Worm (Caenorhabditis elegans) whole organism, L4 larva: ENCODE data around the gene srx-13.

Experiments
- D1046.2 ChIP-seq: fragments of 200-800 bp; sonication (Bioruptor generic); IDR thresholded peaks from 2 replicates; pipeline ENCODE4 v1.3.6; 2022; ENCODE audit warnings: missing genetic modification characterization, missing compliant biosample characterization
- F26F4.8 ChIP-seq: fragments of 200-800 bp; sonication (Bioruptor generic); conservative IDR thresholded peaks from 2 replicates; pipeline ENCODE4 v1.3.6; 2022; ENCODE audit warnings: missing genetic modification characterization, missing compliant biosample characterization
- F37D6.2 ChIP-seq: sonication (generic microtip); optimal IDR thresholded peaks from 2 replicates; lab custom pipeline; 2016; ENCODE audit warnings: mild to moderate bottlenecking, missing genetic modification characterization, missing compliant biosample characterization
- F49E8.2 ChIP-seq: sonication (generic microtip); optimal IDR thresholded peaks from 2 replicates; lab custom pipeline; 2016; ENCODE audit warnings: missing compliant biosample characterization, mild to moderate bottlenecking, missing genetic modification characterization, borderline replicate concordance
- Y48G9A.11 ChIP-seq: fragments of 200-800 bp; sonication (Bioruptor generic); IDR thresholded peaks from 2 replicates; pipeline ENCODE4 v1.3.6; 2022; ENCODE audit warnings: missing genetic modification reagents, missing genetic modification characterization, missing compliant biosample characterization
- Y5F2A.4 ChIP-seq: fragments of 200-800 bp; sonication (Bioruptor generic); optimal IDR thresholded peaks from 2 replicates; lab custom pipeline; 2018; ENCODE audit warnings: mild to moderate bottlenecking, missing genetic modification characterization, missing compliant biosample characterization
- ZK546.5 ChIP-seq, 2 experiments: sonication (generic microtip); optimal IDR thresholded peaks; 2 replicates each; lab custom pipeline; 2017; ENCODE audit warnings: missing biosample characterization in 2 of 2, missing genetic modification characterization in 2 of 2
- cey-2 ChIP-seq: sonication (generic microtip); optimal IDR thresholded peaks from 3 replicates; lab custom pipeline; 2017; ENCODE audit warnings: missing genetic modification characterization, mild to moderate bottlenecking, missing compliant biosample characterization, antibody characterized with exemption, borderline replicate concordance; ENCODE audit not compliant: insufficient read depth
- daf-19 ChIP-seq: fragments of 200-800 bp; sonication (Bioruptor generic); conservative IDR thresholded peaks from 2 replicates; pipeline ENCODE4 v1.3.6; 2022; ENCODE audit warnings: missing genetic modification characterization, missing compliant biosample characterization
- daf-8 ChIP-seq: fragments of 200-800 bp; sonication (Bioruptor generic); IDR thresholded peaks from 2 replicates; pipeline ENCODE4 v1.3.6; 2022; ENCODE audit warnings: missing genetic modification characterization, missing compliant biosample characterization
- egl-43 ChIP-seq: fragments of 200-800 bp; sonication (Bioruptor generic); IDR thresholded peaks from 2 replicates; pipeline ENCODE4 v1.3.6; 2022; ENCODE audit warnings: missing genetic modification reagents, missing genetic modification characterization, missing compliant biosample characterization
- fkh-10 ChIP-seq: fragments of 150-350 bp; optimal IDR thresholded peaks from 2 replicates; lab custom pipeline; 2014; ENCODE audit warnings: missing biosample characterization, missing genetic modification reagents, missing genetic modification characterization
- gei-8 ChIP-seq: fragments of 200-800 bp; sonication (Bioruptor generic); optimal IDR thresholded peaks from 2 replicates; lab custom pipeline; 2018; ENCODE audit warnings: mild to moderate bottlenecking, missing genetic modification characterization, missing compliant biosample characterization
- hif-1 ChIP-seq, 2 experiments: sonication (generic microtip); optimal IDR thresholded peaks; 2 replicates each; lab custom pipeline; 2016 to 2017; ENCODE audit warnings: missing compliant biosample characterization in 2 of 2, missing genetic modification characterization in 2 of 2, missing genetic modification reagents in 2 of 2, missing genotype in 2 of 2, mild to moderate bottlenecking in 1 of 2
- hlh-30 ChIP-seq: sonication (generic microtip); optimal IDR thresholded peaks from 2 replicates; lab custom pipeline; 2017; ENCODE audit warnings: antibody characterized with exemption, mild to moderate bottlenecking, missing genetic modification characterization, missing compliant biosample characterization; ENCODE audit not compliant: insufficient read depth
- jun-1 ChIP-seq: fragments of 150-350 bp; optimal IDR thresholded peaks from 2 replicates; lab custom pipeline; 2014; ENCODE audit warnings: missing biosample characterization, missing genetic modification reagents, missing genetic modification characterization
- lin-29 ChIP-seq: fragments of 200-800 bp; sonication (Bioruptor generic); IDR thresholded peaks from 2 replicates; pipeline ENCODE4 v1.3.6; 2022; ENCODE audit warnings: missing genetic modification reagents, missing genetic modification characterization, missing compliant biosample characterization
- mep-1 ChIP-seq: fragments of 150-350 bp; sonication (generic microtip); optimal IDR thresholded peaks from 3 replicates; lab custom pipeline; 2014; ENCODE audit warnings: missing biosample characterization, missing genetic modification characterization
- mes-2 ChIP-seq: sonication (generic microtip); optimal IDR thresholded peaks from 2 replicates; lab custom pipeline; 2016; ENCODE audit warnings: missing genotype, mild to moderate bottlenecking, missing genetic modification characterization, missing compliant biosample characterization; ENCODE audit not compliant: poor library complexity, severe bottlenecking
- mxl-2 ChIP-seq: fragments of 200-800 bp; sonication (Bioruptor generic); conservative IDR thresholded peaks from 2 replicates; pipeline ENCODE4 v1.3.6; 2022; ENCODE audit warnings: missing genetic modification reagents, missing genetic modification characterization, missing compliant biosample characterization
- nhr-10 ChIP-seq: fragments of 150-350 bp; optimal IDR thresholded peaks from 2 replicates; lab custom pipeline; 2014; ENCODE audit warnings: missing biosample characterization, missing genetic modification characterization
- nhr-11 ChIP-seq: fragments of 150-350 bp; optimal IDR thresholded peaks from 2 replicates; lab custom pipeline; 2014; ENCODE audit warnings: missing biosample characterization, missing genetic modification characterization
- nhr-41 ChIP-seq: fragments of 200-800 bp; sonication (Bioruptor generic); IDR thresholded peaks from 2 replicates; pipeline ENCODE4 v1.3.6; 2022; ENCODE audit warnings: missing genetic modification reagents, missing genetic modification characterization, missing compliant biosample characterization
- nhr-42 ChIP-seq: fragments of 200-800 bp; sonication (Bioruptor generic); IDR thresholded peaks from 2 replicates; pipeline ENCODE4 v1.3.6; 2022; ENCODE audit warnings: missing genetic modification characterization, missing compliant biosample characterization
- saeg-2 ChIP-seq: fragments of 200-800 bp; sonication (Bioruptor generic); IDR thresholded peaks from 2 replicates; pipeline ENCODE4 v1.3.6; 2022; ENCODE audit warnings: missing genetic modification reagents, missing genetic modification characterization, missing compliant biosample characterization
- sdz-12 ChIP-seq: fragments of 200-800 bp; sonication (Bioruptor generic); optimal IDR thresholded peaks from 2 replicates; lab custom pipeline; 2018; ENCODE audit warnings: mild to moderate bottlenecking, missing genetic modification characterization, missing compliant biosample characterization
- set-16 ChIP-seq: fragments of 200-800 bp; sonication (Bioruptor generic); IDR thresholded peaks from 2 replicates; pipeline ENCODE4 v1.3.6; 2022; ENCODE audit warnings: missing genetic modification reagents, missing genetic modification characterization, missing compliant biosample characterization
- snpc-1.2 ChIP-seq: fragments of 200-800 bp; sonication (Bioruptor generic); IDR thresholded peaks from 2 replicates; pipeline ENCODE4 v1.3.6; 2022; ENCODE audit warnings: missing genetic modification reagents, missing genetic modification characterization, missing compliant biosample characterization
- spr-1 ChIP-seq: sonication (generic microtip); optimal IDR thresholded peaks from 2 replicates; lab custom pipeline; 2016; ENCODE audit warnings: mild to moderate bottlenecking, missing genetic modification characterization, missing compliant biosample characterization
- unc-62 ChIP-seq, 3 experiments: fragments of 150-350 bp in 1 of 3; sonication (generic microtip); optimal IDR thresholded peaks in 2 of 3; peaks in 1 of 3; 1 replicate in 1 of 3; 2 replicates in 2 of 3; lab custom pipeline; 2014 to 2017; ENCODE audit warnings: missing biosample characterization in 3 of 3, missing genetic modification characterization in 3 of 3, missing genetic modification reagents in 3 of 3, missing genotype in 1 of 3
- zag-1 ChIP-seq: fragments of 150-350 bp; optimal IDR thresholded peaks from 2 replicates; lab custom pipeline; 2014; ENCODE audit warnings: missing biosample characterization, missing genetic modification characterization
- ztf-11 ChIP-seq: fragments of 150-350 bp; optimal IDR thresholded peaks from 2 replicates; lab custom pipeline; 2014; ENCODE audit warnings: missing biosample characterization, missing genetic modification characterization

srx-13 gene

DNA sequence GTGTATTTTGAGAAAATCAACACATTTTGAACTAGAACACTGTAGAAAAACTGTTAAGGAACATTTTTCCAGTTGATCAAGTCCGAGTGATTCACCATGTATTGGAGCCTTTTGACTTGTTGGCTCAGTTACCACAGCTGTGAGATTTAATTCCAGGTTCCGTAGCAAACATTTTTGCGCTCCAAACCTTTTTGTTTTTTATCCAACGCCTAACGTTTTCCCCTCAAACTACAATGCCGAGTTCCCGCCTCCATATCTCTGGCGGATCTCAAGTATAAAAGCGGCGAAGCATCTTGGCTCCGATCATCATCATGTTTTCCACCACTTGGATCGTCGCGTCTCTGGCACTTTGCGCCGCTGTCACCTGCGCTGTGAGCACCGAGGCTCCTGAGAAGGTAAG lies 8.0 kb upstream of the srx-13 start, which contains the start of gene perm-2:
perm-2 (plus strand) TSS at position 301 of the 400 bp plus-strand sequence.
- TF ChIP-seq nhr-10 (tag; lab: Kevin White, UChicago) (no peak), cey-2 (tag; lab: Kevin White, UChicago) (no peak)

DNA sequence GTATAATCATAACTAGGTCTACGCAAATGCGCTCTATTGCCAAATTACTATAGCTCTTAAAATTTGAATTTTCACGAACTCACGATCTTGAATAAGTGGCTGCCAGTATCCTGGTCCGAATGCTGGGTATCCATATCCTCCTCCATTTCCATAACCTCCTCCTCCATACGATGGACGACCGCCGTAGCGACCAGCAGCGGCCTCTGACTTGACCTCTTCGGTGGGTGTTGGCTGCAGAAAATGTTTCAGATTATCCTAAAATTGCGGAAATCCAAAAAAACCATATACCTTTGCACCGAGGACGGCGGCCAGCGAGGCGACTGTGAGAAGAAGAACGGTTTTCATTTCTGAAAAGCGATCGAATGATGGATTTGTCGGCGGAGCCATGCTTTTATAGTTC lies 6.3 kb upstream of the srx-13 start, which contains the start of gene perm-4:
perm-4 (minus strand) TSS at position 367 of the 400 bp plus-strand sequence.
- no peak for TF ChIP-seq F37D6.2 (tag; lab: Kevin White, UChicago)
- no peak for TF ChIP-seq gei-8 (GFP tag; lab: Kevin White, UChicago)
- no peak for TF ChIP-seq daf-8 (GFP tag; lab: Robert Waterston, UW)
- TF ChIP-seq nhr-41 (GFP tag; lab: Robert Waterston, UW), result no peak
- TF ChIP-seq saeg-2 (GFP tag; lab: Robert Waterston, UW), result no peak
- no peak for TF ChIP-seq ZK546.5 (tag; optimal IDR thresholded peaks at IDR 0.05; lab: Kevin White, UChicago)
- TF ChIP-seq hif-1 (tag; optimal IDR thresholded peaks at IDR 0.05; lab: Kevin White, UChicago), result no peak
- TF ChIP-seq mep-1 (tag; lab: Kevin White, UChicago), result no peak
- no peak for TF ChIP-seq ztf-11 (tag; lab: Kevin White, UChicago)
- no peak for TF ChIP-seq hlh-30
- no peak for TF ChIP-seq zag-1
- TF ChIP-seq nhr-11 (tag; lab: Kevin White, UChicago), result no peak
- no peak for TF ChIP-seq spr-1 (tag; lab: Kevin White, UChicago)
- no peak for TF ChIP-seq jun-1 (tag; lab: Kevin White, UChicago)

DNA sequence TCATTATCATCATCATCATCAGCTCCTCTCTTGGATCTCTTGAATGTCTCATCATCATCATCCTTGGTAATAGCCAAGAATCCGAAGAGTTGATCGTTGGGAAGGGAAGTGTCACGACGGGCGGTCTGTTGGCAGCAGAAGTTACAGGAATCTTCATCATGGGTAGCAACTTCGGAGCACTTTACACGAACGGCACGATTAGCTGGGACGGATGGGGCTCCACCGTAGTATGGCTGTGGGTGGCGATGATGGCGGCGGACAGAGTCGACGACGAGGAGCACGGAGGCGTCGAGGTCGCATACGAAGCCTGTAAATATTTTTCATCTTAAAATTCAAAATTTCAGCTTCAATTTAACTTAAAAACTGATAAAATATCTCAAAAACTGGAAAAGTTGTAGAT lies 4.9 kb upstream of the srx-13 start:
- TF ChIP-seq unc-62 (GFP tag; optimal IDR thresholded peaks at IDR 0.05 in 1 of 2; lab: Kevin White, UChicago), result no peak
- TF ChIP-seq unc-62 (tag; optimal IDR thresholded peaks at IDR 0.05; lab: Kevin White, UChicago), result no peak
- peak; percentile 37; the same call in 1 of the 2 replicates for TF ChIP-seq set-16
- no peak for TF ChIP-seq hlh-30
- no peak for TF ChIP-seq sdz-12 (GFP tag; lab: Kevin White, UChicago)
- TF ChIP-seq lin-29, result no peak

DNA sequence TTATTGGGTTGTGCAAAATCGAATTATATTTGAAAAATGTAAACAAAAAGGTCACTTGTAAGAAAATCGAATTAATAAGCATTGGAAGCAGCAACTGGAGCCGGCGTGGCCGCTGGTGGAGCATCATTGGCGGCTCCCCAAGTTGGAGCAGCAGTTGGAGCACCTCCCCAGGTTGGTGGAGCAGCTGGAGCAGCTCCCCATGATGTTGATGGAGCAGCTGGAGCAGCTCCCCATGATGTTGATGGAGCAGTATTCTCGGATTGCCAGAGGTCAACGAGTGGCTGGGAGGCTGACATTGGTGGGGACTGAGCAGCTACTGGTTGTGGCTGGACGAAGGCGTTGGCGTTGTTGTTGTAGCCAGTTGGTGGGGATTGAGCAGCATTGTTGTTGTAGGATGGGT lies 3.0 kb upstream of the srx-13 start:
- TF ChIP-seq set-16, result peak; percentile 91
- TF ChIP-seq egl-43 (GFP tag; lab: Robert Waterston, UW), result 0 out of 2 replicates have a peak, but pooled peaks have one; percentile 37
- TF ChIP-seq mes-2, result no peak
- no peak for TF ChIP-seq mxl-2 (GFP tag; lab: Robert Waterston, UW)
- no peak for TF ChIP-seq lin-29
- TF ChIP-seq, all 104 proteins: peak for 2

DNA sequence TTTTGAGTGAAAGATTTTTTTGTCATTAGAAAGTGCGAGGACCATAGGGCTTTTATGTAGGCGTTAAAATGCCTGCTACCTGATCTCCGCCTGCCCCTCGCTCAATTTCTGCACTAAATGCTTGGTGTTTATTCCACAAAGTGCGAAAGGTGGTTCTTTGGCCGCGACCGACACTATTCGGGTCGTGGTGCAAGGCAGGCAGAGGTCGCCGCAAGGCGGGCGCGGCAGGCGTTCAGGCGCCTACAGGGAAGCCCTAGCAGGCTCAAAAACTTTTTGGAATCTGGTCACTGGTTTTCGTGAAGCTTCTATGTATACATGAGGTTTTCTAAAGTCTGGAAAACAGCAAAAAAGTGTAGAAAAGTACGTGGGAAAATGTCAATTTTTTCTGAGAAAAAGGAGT lies 2.4 kb upstream of the srx-13 start:
- no peak for TF ChIP-seq fkh-10
- no peak for TF ChIP-seq snpc-1.2 (GFP tag; lab: Robert Waterston, UW)
- no peak for TF ChIP-seq Y48G9A.11
- TF ChIP-seq F26F4.8 (GFP tag; lab: Robert Waterston, UW), result 0 out of 2 replicates have a peak, but pooled peaks have one; percentile 49
- no peak for TF ChIP-seq gei-8 (GFP tag; lab: Kevin White, UChicago)
- no peak for TF ChIP-seq daf-19 (GFP tag; lab: Robert Waterston, UW)
- TF ChIP-seq Y5F2A.4 (GFP tag; lab: Kevin White, UChicago), result no peak
- TF ChIP-seq set-16, result peak; percentile 61
- TF ChIP-seq F49E8.2 (tag; lab: Kevin White, UChicago), result no peak
- no peak for TF ChIP-seq nhr-42 (GFP tag; lab: Robert Waterston, UW)
- TF ChIP-seq egl-43 (GFP tag; lab: Robert Waterston, UW), result 0 out of 2 replicates have a peak, but pooled peaks have one; percentile 22
- TF ChIP-seq D1046.2 (GFP tag; lab: Robert Waterston, UW), result peak; percentile 85; the same call in 1 of the 2 replicates
